Fruit fly (Drosophila melanogaster) whole organism, embryonic: ENCODE results near the gene Ptx1.
A peak's percentile ranks its signal among the peaks of the same experiment; 100 is the strongest.

Experiments used
- CG10565 ChIP-seq: fragments of 200-800 bp; sonication (Bioruptor generic); optimal IDR thresholded peaks from 3 replicates; lab custom pipeline; 2016; ENCODE audit warnings: missing biosample characterization, mild to moderate bottlenecking, missing genetic modification characterization
- CG11696 ChIP-seq: fragments of 200-800 bp; sonication (Bioruptor generic); IDR thresholded peaks from 2 replicates; pipeline ENCODE4 v1.3.6; 2022; ENCODE audit warnings: missing biosample characterization, missing genetic modification characterization
- CG12155 ChIP-seq: fragments of 200-800 bp; sonication (Bioruptor generic); optimal IDR thresholded peaks from 3 replicates; lab custom pipeline; 2016; ENCODE audit warnings: missing biosample characterization, missing genetic modification characterization
- CG15514 ChIP-seq: fragments of 200-800 bp; sonication (Bioruptor generic); optimal IDR thresholded peaks from 3 replicates; lab custom pipeline; 2017; ENCODE audit warnings: missing biosample characterization, missing genetic modification characterization, mild to moderate bottlenecking, moderate library complexity, missing genetic modification reagents
- CG1603 ChIP-seq: fragments of 200-800 bp; sonication (Bioruptor generic); optimal IDR thresholded peaks from 2 replicates; lab custom pipeline; 2019; ENCODE audit warnings: missing biosample characterization, mild to moderate bottlenecking, missing genetic modification characterization, moderate library complexity
- CG17612 ChIP-seq: fragments of 200-800 bp; sonication (Bioruptor generic); IDR thresholded peaks from 2 replicates; pipeline ENCODE4 v1.3.6; 2022; ENCODE audit warnings: missing biosample characterization, missing genetic modification characterization
- CG32532 ChIP-seq: fragments of 200-800 bp; sonication (Bioruptor generic); IDR thresholded peaks from 2 replicates; pipeline ENCODE4 v1.3.6; 2022; ENCODE audit warnings: missing biosample characterization, missing genetic modification characterization
- CG3847 ChIP-seq: fragments of 200-800 bp; sonication (Bioruptor generic); IDR thresholded peaks from 2 replicates; pipeline ENCODE4 v1.3.6; 2022; ENCODE audit warnings: missing biosample characterization, missing genetic modification characterization
- CG43689 ChIP-seq: fragments of 200-800 bp; sonication (Bioruptor generic); IDR thresholded peaks from 2 replicates; pipeline ENCODE4 v1.3.6; 2022; ENCODE audit warnings: missing biosample characterization, missing genetic modification characterization
- CG4730 ChIP-seq: fragments of 200-800 bp; sonication (Bioruptor generic); IDR thresholded peaks from 2 replicates; pipeline ENCODE4 v1.3.6; 2022; ENCODE audit warnings: missing biosample characterization, missing genetic modification characterization
- CG4820 ChIP-seq: fragments of 200-800 bp; sonication (Bioruptor generic); optimal IDR thresholded peaks from 3 replicates; lab custom pipeline; 2016; ENCODE audit warnings: missing biosample characterization, missing genetic modification characterization
- CG6175 ChIP-seq: fragments of 200-800 bp; sonication (Bioruptor generic); IDR thresholded peaks from 3 replicates; pipeline ENCODE4 v1.3.6; 2022; ENCODE audit warnings: missing biosample characterization, missing genetic modification characterization
- CG6654 ChIP-seq: fragments of 200-800 bp; sonication (Bioruptor generic); optimal IDR thresholded peaks from 2 replicates; lab custom pipeline; 2017; ENCODE audit warnings: missing biosample characterization, mild to moderate bottlenecking, missing genetic modification characterization
- CG8478 ChIP-seq: fragments of >200 bp; optimal IDR thresholded peaks from 2 replicates; lab custom pipeline; 2018
- CHES-1-like ChIP-seq: fragments of 200-800 bp; sonication (Bioruptor generic); optimal IDR thresholded peaks from 2 replicates; lab custom pipeline; 2016; ENCODE audit warnings: missing biosample characterization, missing genetic modification characterization
- Dek ChIP-seq: fragments of 200-800 bp; sonication (Bioruptor generic); optimal IDR thresholded peaks from 3 replicates; lab custom pipeline; 2019; ENCODE audit warnings: missing biosample characterization, mild to moderate bottlenecking, missing genetic modification characterization, moderate library complexity
- Elba2 ChIP-seq: fragments of 200-800 bp; sonication (Bioruptor generic); optimal IDR thresholded peaks from 3 replicates; lab custom pipeline; 2016; ENCODE audit warnings: missing biosample characterization, missing genetic modification characterization
- GATAe ChIP-seq: fragments of 200-800 bp; sonication (Bioruptor generic); conservative IDR thresholded peaks from 2 replicates; pipeline ENCODE4 v1.3.6; 2022; ENCODE audit warnings: missing biosample characterization, missing genetic modification characterization
- HLH4C ChIP-seq: fragments of 200-800 bp; sonication (Bioruptor generic); IDR thresholded peaks from 3 replicates; pipeline ENCODE4 v1.3.6; 2022; ENCODE audit warnings: missing biosample characterization, missing genetic modification characterization; ENCODE audit not compliant: partially characterized antibody
- HLH54F ChIP-seq: fragments of 200-800 bp; sonication (Bioruptor generic); optimal IDR thresholded peaks from 3 replicates; lab custom pipeline; 2016; ENCODE audit warnings: missing biosample characterization, missing genetic modification characterization
- Hr3 ChIP-seq: fragments of 200-800 bp; sonication (Bioruptor generic); optimal IDR thresholded peaks from 3 replicates; lab custom pipeline; 2016; ENCODE audit warnings: missing biosample characterization, missing genetic modification characterization
- Hsf ChIP-seq: fragments of 200-800 bp; sonication (Bioruptor generic); optimal IDR thresholded peaks from 3 replicates; lab custom pipeline; 2016; ENCODE audit warnings: missing biosample characterization, missing genetic modification characterization
- Kr ChIP-seq: fragments of 200-800 bp; sonication (Bioruptor generic); optimal IDR thresholded peaks from 2 replicates; lab custom pipeline; 2017; ENCODE audit warnings: missing biosample characterization, mild to moderate bottlenecking, missing genetic modification characterization
- Myb ChIP-seq: fragments of 200-800 bp; sonication (Bioruptor generic); optimal IDR thresholded peaks from 2 replicates; lab custom pipeline; 2016; ENCODE audit warnings: missing biosample characterization, missing genetic modification characterization
- NFAT ChIP-seq: fragments of 200-800 bp; sonication (Bioruptor generic); IDR thresholded peaks from 2 replicates; pipeline ENCODE4 v1.3.6; 2022; ENCODE audit warnings: missing biosample characterization, missing genetic modification characterization
- Xbp1 ChIP-seq: fragments of 200-800 bp; sonication (Bioruptor generic); optimal IDR thresholded peaks from 3 replicates; lab custom pipeline; 2016; ENCODE audit warnings: missing biosample characterization, mild to moderate bottlenecking, missing genetic modification characterization
- az2 ChIP-seq: fragments of 200-800 bp; sonication (Bioruptor generic); optimal IDR thresholded peaks from 3 replicates; lab custom pipeline; 2016; ENCODE audit warnings: missing biosample characterization, missing genetic modification characterization
- corto ChIP-seq: fragments of 200-800 bp; sonication (Bioruptor generic); optimal IDR thresholded peaks from 2 replicates; lab custom pipeline; 2016; ENCODE audit warnings: missing biosample characterization, mild to moderate bottlenecking, missing genetic modification characterization, moderate library complexity
- croc ChIP-seq: fragments of 200-800 bp; sonication (Bioruptor generic); conservative IDR thresholded peaks from 3 replicates; pipeline ENCODE4 v1.3.6; 2022; ENCODE audit warnings: missing biosample characterization, missing genetic modification characterization
- crol ChIP-seq: fragments of 200-800 bp; sonication (Bioruptor generic); IDR thresholded peaks from 2 replicates; pipeline ENCODE4 v1.3.6; 2022; ENCODE audit warnings: missing biosample characterization, missing genetic modification characterization
- da ChIP-seq: fragments of 200-800 bp; sonication (Bioruptor generic); optimal IDR thresholded peaks from 2 replicates; lab custom pipeline; 2016; ENCODE audit warnings: missing biosample characterization, missing genetic modification characterization
- danr ChIP-seq: fragments of 200-800 bp; sonication (Bioruptor generic); IDR thresholded peaks from 2 replicates; pipeline ENCODE4 v1.3.6; 2022; ENCODE audit warnings: missing biosample characterization, missing genetic modification characterization
- ems ChIP-seq: fragments of 200-800 bp; sonication (Bioruptor generic); optimal IDR thresholded peaks from 3 replicates; lab custom pipeline; 2016; ENCODE audit warnings: missing biosample characterization, missing genetic modification characterization
- ewg ChIP-seq: fragments of 200-800 bp; sonication (Bioruptor generic); optimal IDR thresholded peaks from 3 replicates; lab custom pipeline; 2017; ENCODE audit warnings: mild to moderate bottlenecking, missing biosample characterization, missing genetic modification reagents, missing genetic modification characterization
- grn ChIP-seq: fragments of 200-800 bp; sonication (Bioruptor generic); optimal IDR thresholded peaks from 3 replicates; lab custom pipeline; 2017; ENCODE audit warnings: missing biosample characterization, missing genetic modification characterization
- gsb-n ChIP-seq: fragments of 200-800 bp; sonication (Bioruptor generic); optimal IDR thresholded peaks from 3 replicates; lab custom pipeline; 2018; ENCODE audit warnings: missing biosample characterization, mild to moderate bottlenecking, missing genetic modification characterization
- hbn ChIP-seq: fragments of 200-800 bp; sonication (Bioruptor generic); IDR thresholded peaks from 2 replicates; pipeline ENCODE4 v1.3.6; 2022; ENCODE audit warnings: missing biosample characterization, missing genetic modification characterization; ENCODE audit not compliant: partially characterized antibody
- ken ChIP-seq: fragments of 200-800 bp; sonication (Bioruptor generic); IDR thresholded peaks from 3 replicates; pipeline ENCODE4 v1.3.6; 2022; ENCODE audit warnings: missing biosample characterization, missing genetic modification characterization
- nom ChIP-seq: fragments of 200-800 bp; sonication (Bioruptor generic); optimal IDR thresholded peaks from 2 replicates; lab custom pipeline; 2017; ENCODE audit warnings: missing biosample characterization, missing genetic modification characterization, mild to moderate bottlenecking, moderate library complexity, missing genetic modification reagents
- p53 ChIP-seq: fragments of 200-800 bp; sonication (Bioruptor generic); optimal IDR thresholded peaks from 2 replicates; lab custom pipeline; 2016; ENCODE audit warnings: missing biosample characterization, missing genetic modification characterization
- pb ChIP-seq: fragments of 200-800 bp; sonication (Bioruptor generic); optimal IDR thresholded peaks from 3 replicates; lab custom pipeline; 2016; ENCODE audit warnings: missing biosample characterization, missing genetic modification characterization
- pho ChIP-seq: fragments of 200-800 bp; sonication (Bioruptor generic); optimal IDR thresholded peaks from 2 replicates; lab custom pipeline; 2016; ENCODE audit warnings: missing biosample characterization, missing genetic modification characterization
- pita ChIP-seq: fragments of 200-800 bp; sonication (Bioruptor generic); optimal IDR thresholded peaks from 2 replicates; lab custom pipeline; 2017; ENCODE audit warnings: missing biosample characterization, mild to moderate bottlenecking, missing genetic modification characterization
- ranshi ChIP-seq: fragments of 200-800 bp; sonication (Bioruptor generic); IDR thresholded peaks from 2 replicates; pipeline ENCODE4 v1.3.6; 2022; ENCODE audit warnings: missing biosample characterization, missing genetic modification characterization
- repo ChIP-seq: fragments of 200-800 bp; sonication (Bioruptor generic); optimal IDR thresholded peaks from 2 replicates; lab custom pipeline; 2016; ENCODE audit warnings: missing biosample characterization, missing genetic modification characterization
- salm ChIP-seq: fragments of 200-800 bp; sonication (Bioruptor generic); optimal IDR thresholded peaks from 2 replicates; lab custom pipeline; 2018; ENCODE audit warnings: missing biosample characterization, mild to moderate bottlenecking, missing genetic modification characterization
- sisA ChIP-seq: fragments of 200-800 bp; sonication (Bioruptor generic); IDR thresholded peaks from 2 replicates; pipeline ENCODE4 v1.3.6; 2022; ENCODE audit warnings: missing biosample characterization, missing genetic modification characterization
- sna ChIP-seq: fragments of 200-800 bp; sonication (Bioruptor generic); IDR thresholded peaks from 2 replicates; pipeline ENCODE4 v1.3.6; 2022; ENCODE audit warnings: missing biosample characterization, missing genetic modification characterization; ENCODE audit not compliant: partially characterized antibody
- stwl ChIP-seq: fragments of 200-800 bp; sonication (Bioruptor generic); optimal IDR thresholded peaks from 3 replicates; lab custom pipeline; 2018; ENCODE audit warnings: missing biosample characterization, mild to moderate bottlenecking, missing genetic modification characterization, moderate library complexity
- vnd ChIP-seq: fragments of 200-800 bp; sonication (Bioruptor generic); IDR thresholded peaks from 3 replicates; pipeline ENCODE4 v1.3.6; 2022; ENCODE audit warnings: missing biosample characterization, missing genetic modification characterization; ENCODE audit not compliant: partially characterized antibody
- zen ChIP-seq: fragments of 200-800 bp; sonication (Bioruptor generic); optimal IDR thresholded peaks from 3 replicates; lab custom pipeline; 2018; ENCODE audit warnings: missing biosample characterization, mild to moderate bottlenecking, missing genetic modification characterization, moderate library complexity

Ptx1 gene

DNA sequence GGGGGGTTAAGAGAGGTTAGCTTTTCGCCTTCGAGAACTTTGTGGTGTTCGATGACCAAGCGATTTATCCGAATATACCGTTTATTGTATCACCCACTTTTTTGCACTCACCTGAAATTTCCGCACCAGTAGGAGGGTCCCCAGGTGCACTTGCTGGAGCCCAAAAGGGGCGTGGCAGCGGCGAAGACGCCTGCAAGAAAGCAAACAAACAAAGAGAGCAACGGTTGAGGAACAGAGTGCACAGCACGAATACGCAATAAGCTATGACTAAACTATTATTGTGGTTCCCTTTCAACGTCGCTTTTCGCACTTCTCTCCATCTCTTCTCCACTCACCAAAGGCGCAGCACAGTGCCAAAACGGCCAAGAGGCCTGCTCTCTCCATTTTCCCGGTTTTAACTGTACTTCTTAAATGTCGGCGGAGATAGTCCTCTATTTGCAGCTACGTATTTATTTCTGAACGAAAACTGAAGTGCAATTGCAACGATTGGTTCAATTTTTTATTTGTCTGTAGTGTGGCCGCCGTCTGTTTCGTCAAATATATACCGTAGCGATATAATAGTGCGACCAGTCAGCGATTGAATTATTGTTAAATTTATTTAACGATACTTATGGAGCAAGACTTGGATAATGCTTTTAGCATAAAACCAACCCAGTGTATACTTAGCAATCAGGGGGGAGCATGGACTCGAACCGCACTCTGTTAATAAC, 23.8 kb upstream of the Ptx1 start, which contains the start of gene Sap-r (continued):
- TF ChIP-seq Elba2 (GFP tag; lab: Kevin White, UChicago), result no peak
- no peak for TF ChIP-seq GATAe (GFP tag; lab: Robert Waterston, UW)
- peak; percentile 41 for TF ChIP-seq nom (GFP tag; lab: Kevin White, UChicago)
- TF ChIP-seq hbn (GFP tag; lab: Robert Waterston, UW), result peak; percentile 72
- no peak for TF ChIP-seq CG32532 (GFP tag; lab: Robert Waterston, UW)
- peak; percentile 85 for TF ChIP-seq CG1603 (tag; lab: Kevin White, UChicago)
- TF ChIP-seq ken (GFP tag; lab: Robert Waterston, UW), result no peak
- no peak for TF ChIP-seq crol (GFP tag; lab: Robert Waterston, UW)
- TF ChIP-seq Hr3 (GFP tag; lab: Kevin White, UChicago), result no peak
- no peak for TF ChIP-seq CG6654
- no peak for TF ChIP-seq az2 (GFP tag; lab: Kevin White, UChicago)
- TF ChIP-seq stwl (tag; lab: Kevin White, UChicago), result peak; percentile 91
- TF ChIP-seq CG8478 (lab: Kevin White, UChicago), result no peak
- TF ChIP-seq Hsf (GFP tag; lab: Kevin White, UChicago), result peak; percentile 7
- no peak for TF ChIP-seq Kr (GFP tag; lab: Kevin White, UChicago)
- peak; percentile 11 for TF ChIP-seq ems
- peak; percentile 7; the same call in 1 of the 2 replicates for TF ChIP-seq NFAT
- no peak for TF ChIP-seq ranshi
- TF ChIP-seq danr (GFP tag; lab: Robert Waterston, UW), result no peak
- TF ChIP-seq CG6175 (GFP tag; lab: Robert Waterston, UW), result no peak
- peak; percentile 18 for TF ChIP-seq grn (GFP tag; lab: Kevin White, UChicago)
- TF ChIP-seq pb, result no peak
- TF ChIP-seq CG12155, result peak; percentile 2
- TF ChIP-seq salm (tag; lab: Kevin White, UChicago), result no peak
- no peak for TF ChIP-seq da
- no peak for TF ChIP-seq CG43689 (GFP tag; lab: Robert Waterston, UW)
- peak; percentile 28 for TF ChIP-seq gsb-n (tag; lab: Kevin White, UChicago)
- TF ChIP-seq pho (GFP tag; lab: Kevin White, UChicago), result peak; percentile 24
- TF ChIP-seq corto (GFP tag; lab: Kevin White, UChicago), result no peak
- TF ChIP-seq CHES-1-like (GFP tag; lab: Kevin White, UChicago), result peak; percentile 7
- TF ChIP-seq CG4820, result no peak
- no peak for TF ChIP-seq CG17612 (GFP tag; lab: Robert Waterston, UW)
- peak; percentile 98 for TF ChIP-seq pita (GFP tag; lab: Kevin White, UChicago)
- no peak for TF ChIP-seq ewg
- peak; percentile 60; the same call in 1 of the 2 replicates for TF ChIP-seq sna (GFP tag; lab: Robert Waterston, UW)
- peak; percentile 70 for TF ChIP-seq CG15514 (GFP tag; lab: Kevin White, UChicago)
- peak; percentile 61 for TF ChIP-seq CG3847 (GFP tag; lab: Robert Waterston, UW)
- TF ChIP-seq Xbp1 (GFP tag; lab: Kevin White, UChicago), result peak; percentile 29
- peak; percentile 30 for TF ChIP-seq Dek (tag; lab: Kevin White, UChicago)
- no peak for TF ChIP-seq p53 (GFP tag; lab: Kevin White, UChicago)
- no peak for TF ChIP-seq CG4730 (GFP tag; lab: Robert Waterston, UW)
- peak; percentile 58 for TF ChIP-seq HLH4C (GFP tag; lab: Robert Waterston, UW)
- TF ChIP-seq CG11696 (GFP tag; lab: Robert Waterston, UW), result no peak
- TF ChIP-seq repo (GFP tag; lab: Kevin White, UChicago), result no peak
- TF ChIP-seq Myb (GFP tag; lab: Kevin White, UChicago), result peak; percentile 67
- no peak for TF ChIP-seq croc (GFP tag; lab: Robert Waterston, UW)
- TF ChIP-seq sisA (GFP tag; lab: Robert Waterston, UW), result no peak
- TF ChIP-seq CG10565, result no peak
- peak; percentile 77 for TF ChIP-seq zen
- TF ChIP-seq HLH54F (GFP tag; lab: Kevin White, UChicago), result no peak
- TF ChIP-seq vnd (GFP tag; lab: Robert Waterston, UW), result peak; percentile 39; the same call in 1 of the 3 replicates
